Worm (Caenorhabditis elegans): ENCODE results near the gene F53H8.3.

The F53H8.3 gene

DNA sequence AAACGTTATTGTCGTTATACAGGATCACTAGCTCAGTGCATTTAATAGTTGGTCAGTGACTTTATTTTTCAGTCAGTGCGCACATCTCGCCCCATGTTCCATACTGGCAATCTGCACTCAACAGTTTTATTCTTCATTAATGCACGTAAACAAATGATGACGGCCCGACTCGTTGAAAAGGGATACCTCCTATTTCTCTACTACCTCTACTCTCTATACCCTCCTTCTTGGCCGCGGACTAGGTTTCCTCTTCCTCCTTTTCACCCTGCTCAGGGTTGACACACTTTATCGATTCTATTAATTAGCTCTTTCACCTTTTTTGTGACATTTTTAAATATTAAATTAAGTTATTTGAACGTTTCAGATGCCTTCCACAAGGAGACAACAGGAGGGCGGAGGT lies 22.8 kb upstream of the F53H8.3 start, which contains the start of gene sel-12:
sel-12 (plus strand) TSS at position 358 of the 400 bp plus-strand sequence.
- TF ChIP-seq skn-1 (tag; optimal IDR thresholded peaks at IDR 0.05) (peak; percentile 48), tbx-2 (tag; optimal IDR thresholded peaks at IDR 0.05) (no peak), nfya-1 (tag; optimal IDR thresholded peaks at IDR 0.05; ENCODE audit: insufficient read depth) (peak; percentile 34), nhr-28 (tag; optimal IDR thresholded peaks at IDR 0.05) (no peak), eor-1 (tag; optimal IDR thresholded peaks at IDR 0.05) (no peak), hmg-11 (tag; optimal IDR thresholded peaks at IDR 0.05) (peak; percentile 17)

DNA sequence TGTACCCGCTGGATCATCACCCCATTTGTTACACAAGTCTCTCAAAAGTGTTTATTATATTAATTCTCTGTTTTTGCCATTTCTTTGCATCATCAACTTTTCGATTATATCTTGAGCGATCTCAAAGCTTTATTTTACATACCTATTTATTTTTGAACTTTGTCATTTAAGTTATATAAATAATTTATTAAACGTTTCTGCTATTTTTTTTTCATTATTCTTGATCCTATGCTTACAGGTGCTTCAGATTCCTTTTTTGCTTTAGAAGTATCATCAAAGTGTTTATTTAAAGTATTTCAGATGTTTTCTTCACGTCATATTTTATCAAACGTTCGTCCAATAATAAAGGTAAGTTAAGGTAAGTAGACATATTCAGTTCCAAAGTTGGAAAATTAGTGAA lies 20.2 kb upstream of the F53H8.3 start, which contains the start of gene F35H12.5:
F35H12.5 (plus strand) TSS at position 301 of the 400 bp plus-strand sequence.
- no peak for TF ChIP-seq fkh-2 (tag; optimal IDR thresholded peaks at IDR 0.05)
- TF ChIP-seq elt-1 (tag; optimal IDR thresholded peaks at IDR 0.05): no peak
- no peak for TF ChIP-seq eor-1 (tag; optimal IDR thresholded peaks at IDR 0.05)
- TF ChIP-seq ama-1 (optimal IDR thresholded peaks at IDR 0.05): no peak
- no peak for TF ChIP-seq aly-2 (tag; optimal IDR thresholded peaks at IDR 0.05)
- TF ChIP-seq ztf-4 (tag; optimal IDR thresholded peaks at IDR 0.05): no peak
- no peak for TF ChIP-seq nhr-12 (tag; optimal IDR thresholded peaks at IDR 0.05)
- no peak for TF ChIP-seq snpc-4 (tag; optimal IDR thresholded peaks at IDR 0.05)
- TF ChIP-seq nhr-67 (tag; optimal IDR thresholded peaks at IDR 0.05): no peak
- TF ChIP-seq nhr-28 (tag; optimal IDR thresholded peaks at IDR 0.05): no peak

- TF ChIP-seq skn-1 (tag; optimal IDR thresholded peaks at IDR 0.05) (peak; percentile 66), ama-1 (optimal IDR thresholded peaks at IDR 0.05) (peak; percentile 21), pqm-1 (tag; optimal IDR thresholded peaks at IDR 0.05) (peak; percentile 74), lin-39 (tag; optimal IDR thresholded peaks at IDR 0.05) (peak; percentile 41), nhr-67 (tag; optimal IDR thresholded peaks at IDR 0.05) (no peak), hmg-11 (tag; optimal IDR thresholded peaks at IDR 0.05) (peak; percentile 42), pha-4 (tag; optimal IDR thresholded peaks at IDR 0.05) (peak; percentile 95), snpc-4 (tag; optimal IDR thresholded peaks at IDR 0.05) (peak; percentile 64), nhr-25 (tag; optimal IDR thresholded peaks at IDR 0.05) (peak; percentile 61), nhr-237 (tag; optimal IDR thresholded peaks at IDR 0.05) (no peak), elt-2 (tag; optimal IDR thresholded peaks at IDR 0.05) (peak; percentile 50), nhr-23 (tag; optimal IDR thresholded peaks at IDR 0.05) (peak; percentile 62), nfya-1 (tag; optimal IDR thresholded peaks at IDR 0.05; ENCODE audit: insufficient read depth) (peak; percentile 63), jun-1 (tag; optimal IDR thresholded peaks at IDR 0.05) (peak; percentile 0), zag-1 (tag; optimal IDR thresholded peaks at IDR 0.05) (no peak), lin-15B (tag; optimal IDR thresholded peaks at IDR 0.05) (peak; percentile 66), ceh-9 (tag; optimal IDR thresholded peaks at IDR 0.05) (no peak), aly-2 (tag; optimal IDR thresholded peaks at IDR 0.05) (no peak), R02D3.7 (tag; optimal IDR thresholded peaks at IDR 0.05) (no peak)
Observed at ce11 chrX:924495-925008, 13.8 kb upstream of the F53H8.3 start, which contains the start of the genes pifk-1 and tbc-11. pifk-1 (minus strand) TSS chrX:924511. tbc-11 (plus strand) TSS chrX:924958.

DNA sequence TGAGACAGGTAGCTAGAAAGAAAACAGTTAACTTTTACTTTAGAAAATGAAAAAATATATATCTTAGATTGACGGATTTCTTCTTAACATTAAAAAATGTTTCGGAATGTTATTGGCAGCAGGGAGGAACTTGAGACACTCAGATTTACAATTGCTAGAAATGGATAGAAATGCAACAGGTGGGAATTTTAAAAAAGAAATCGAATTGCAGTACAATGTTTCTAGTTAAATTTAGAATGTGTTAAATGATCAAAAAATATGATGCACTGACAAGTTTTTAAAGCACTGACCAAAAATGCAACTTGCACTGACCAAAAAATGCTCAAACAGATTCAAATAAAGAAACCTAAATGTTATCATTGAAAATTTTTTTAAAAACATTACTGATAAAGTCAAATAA lies 12.2 kb upstream of the F53H8.3 start:
- TF ChIP-seq nhr-12 (tag; optimal IDR thresholded peaks at IDR 0.05): no peak
- TF ChIP-seq eor-1 (tag; optimal IDR thresholded peaks at IDR 0.05): no peak
- no peak for TF ChIP-seq hmg-11 (tag; optimal IDR thresholded peaks at IDR 0.05)
- TF ChIP-seq ztf-11 (tag; optimal IDR thresholded peaks at IDR 0.05): no peak
- no peak for TF ChIP-seq nhr-67 (tag; optimal IDR thresholded peaks at IDR 0.05)
- TF ChIP-seq lin-15B (tag; optimal IDR thresholded peaks at IDR 0.05): no peak
- TF ChIP-seq egl-27 (tag; optimal IDR thresholded peaks at IDR 0.05): no peak
- no peak for TF ChIP-seq nhr-11 (tag; optimal IDR thresholded peaks at IDR 0.05)
- no peak for TF ChIP-seq sea-2 (GFP tag; optimal IDR thresholded peaks at IDR 0.05)
- TF ChIP-seq jun-1 (tag; optimal IDR thresholded peaks at IDR 0.05): no peak
- no peak for TF ChIP-seq nhr-28 (tag; optimal IDR thresholded peaks at IDR 0.05)
- TF ChIP-seq ceh-16 (tag; optimal IDR thresholded peaks at IDR 0.05): no peak
- TF ChIP-seq lsy-12 (tag; optimal IDR thresholded peaks at IDR 0.05): no peak
- TF ChIP-seq pqm-1 (tag; optimal IDR thresholded peaks at IDR 0.05): no peak
- TF ChIP-seq mml-1 (tag; optimal IDR thresholded peaks at IDR 0.05): no peak
- TF ChIP-seq unc-39 (tag; optimal IDR thresholded peaks at IDR 0.05): no peak
- TF ChIP-seq ceh-28 (tag; optimal IDR thresholded peaks at IDR 0.05): no peak

DNA sequence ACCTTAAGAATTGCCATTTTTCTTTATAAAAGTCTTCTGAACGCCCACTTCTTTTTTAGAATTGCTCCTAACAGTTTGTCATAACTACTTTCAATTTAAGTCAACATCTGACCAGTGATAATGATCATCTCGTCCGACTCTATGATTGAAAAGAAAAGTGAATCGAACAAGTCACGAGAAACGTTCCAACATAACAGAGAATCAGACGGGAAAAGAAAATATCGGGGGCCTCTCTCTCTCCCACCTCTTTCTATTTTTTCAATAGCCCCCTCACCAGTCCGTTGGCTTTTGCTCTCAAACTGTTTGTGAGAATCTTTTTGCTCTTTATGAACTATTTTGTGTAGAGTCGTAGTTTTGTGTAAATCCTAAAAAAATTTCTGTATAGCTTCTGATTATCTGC lies 10.7 kb upstream of the F53H8.3 start:
- TF ChIP-seq zag-1 (tag; optimal IDR thresholded peaks at IDR 0.05): no peak
- no peak for TF ChIP-seq R02D3.7 (tag; optimal IDR thresholded peaks at IDR 0.05)
- no peak for TF ChIP-seq sea-2 (GFP tag; optimal IDR thresholded peaks at IDR 0.05)
- peak; percentile 69 for TF ChIP-seq pha-4 (tag; optimal IDR thresholded peaks at IDR 0.05)
- no peak for TF ChIP-seq nhr-43 (tag; optimal IDR thresholded peaks at IDR 0.05; ENCODE audit: poor library complexity, severe bottlenecking)
- no peak for TF ChIP-seq nhr-67 (tag; optimal IDR thresholded peaks at IDR 0.05)
- TF ChIP-seq ztf-11 (tag; optimal IDR thresholded peaks at IDR 0.05): no peak
- TF ChIP-seq elt-2 (tag; optimal IDR thresholded peaks at IDR 0.05): no peak
